Worm (Caenorhabditis elegans): ENCODE measurements around the gene Y39A1A.24.

DNA sequence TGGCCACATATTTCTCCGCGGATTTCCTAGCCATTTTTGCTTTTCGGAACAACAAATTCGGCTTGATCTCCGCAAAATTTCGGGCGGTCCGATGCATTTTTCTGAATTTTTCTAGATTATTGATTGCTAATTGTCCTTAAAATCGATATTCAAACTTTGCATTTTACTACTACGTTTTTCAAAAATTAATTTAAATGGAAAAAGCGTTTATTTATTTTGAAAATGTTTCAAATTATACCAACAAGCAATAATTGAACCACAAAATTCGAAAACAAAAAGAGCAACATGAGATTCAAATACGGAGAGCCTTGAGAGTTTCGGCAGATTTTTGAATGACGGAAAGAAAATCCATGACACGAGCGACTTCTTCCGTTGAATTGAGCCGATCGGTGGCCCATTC, 17.4 kb upstream of the Y39A1A.24 start, which contains the start of gene Y45F3A.9:
- no peak for TF ChIP-seq fkh-10 (GFP tag; optimal IDR thresholded peaks at IDR 0.05)
- TF ChIP-seq ahr-1 (tag; optimal IDR thresholded peaks at IDR 0.05): no peak
- no peak for TF ChIP-seq hlh-8 (tag; optimal IDR thresholded peaks at IDR 0.05)
- no peak for TF ChIP-seq ceh-18 (tag; optimal IDR thresholded peaks at IDR 0.05)

All from whole organism, late embryonic.